Worm (Caenorhabditis elegans): ENCODE data around the gene srj-22.

The srj-22 gene

DNA sequence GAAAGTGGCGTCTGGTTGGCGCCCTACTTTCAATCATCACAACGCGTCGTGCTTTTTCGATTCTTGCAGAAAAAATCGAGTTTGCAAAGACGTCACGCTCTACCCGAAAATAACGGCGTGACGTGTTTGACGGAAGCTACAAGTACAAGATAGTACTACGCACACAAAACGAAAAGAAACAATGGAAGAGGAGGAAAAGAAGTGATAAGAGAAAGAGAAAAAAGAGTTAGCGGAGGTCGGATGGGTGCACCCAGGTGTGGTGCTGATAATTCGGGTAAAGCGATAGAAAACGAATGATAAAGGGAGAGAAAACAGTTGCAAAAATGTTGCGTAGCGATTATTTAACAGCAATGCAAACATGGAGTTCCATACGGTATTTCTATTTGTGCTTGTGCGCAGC is 16.9 kb downstream of the srj-22 start (continued):
- peak in 1 of 2 experiments; percentile 70 for TF ChIP-seq mdl-1 (tag; optimal IDR thresholded peaks at IDR 0.05)
- no peak for TF ChIP-seq aha-1 (tag; optimal IDR thresholded peaks at IDR 0.05)
- TF ChIP-seq ceh-82 (tag; optimal IDR thresholded peaks at IDR 0.05) = no peak
- peak in 1 of 2 experiments; percentile 7 for TF ChIP-seq lsy-2 (tag; optimal IDR thresholded peaks at IDR 0.05)
- no peak for TF ChIP-seq unc-30 (tag; optimal IDR thresholded peaks at IDR 0.05)
- no peak for TF ChIP-seq pag-3 (tag; optimal IDR thresholded peaks at IDR 0.05; ENCODE audit: borderline replicate concordance, insufficient read depth)
- TF ChIP-seq mep-1 (tag; optimal IDR thresholded peaks at IDR 0.05) = no peak
- TF ChIP-seq efl-3 (GFP tag; optimal IDR thresholded peaks at IDR 0.05) = no peak
- TF ChIP-seq ces-1 (GFP tag; optimal IDR thresholded peaks at IDR 0.05) = no peak
- TF ChIP-seq hpl-2 (GFP tag; optimal IDR thresholded peaks at IDR 0.05) = no peak
- no peak for TF ChIP-seq unc-98 (GFP tag; IDR thresholded peaks at IDR 0.05)

DNA sequence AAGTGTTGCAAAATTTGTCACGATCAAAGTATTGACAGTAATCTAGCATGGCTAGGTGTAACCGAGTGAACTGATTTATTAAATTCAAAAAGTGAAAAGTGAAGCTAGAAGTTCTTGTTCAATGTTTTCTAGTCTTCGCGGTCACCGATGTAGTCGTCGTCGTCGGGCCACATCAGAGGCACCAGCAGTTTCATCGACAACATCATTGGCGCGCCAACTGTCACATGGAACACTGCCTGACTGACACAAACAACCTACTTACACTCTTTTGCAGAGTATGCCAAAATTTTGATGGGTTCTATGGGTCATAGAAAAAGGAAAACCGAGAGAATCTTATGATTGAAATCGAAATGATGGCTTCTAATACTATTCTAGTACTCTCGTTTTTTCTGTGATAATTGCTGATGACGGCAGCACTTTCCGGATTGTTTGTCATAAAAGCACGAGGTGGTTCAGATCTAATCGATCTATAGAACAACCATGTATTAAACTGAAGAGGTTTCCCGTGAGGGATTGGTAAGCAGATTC is 18.1 kb downstream of the srj-22 start:
- TF ChIP-seq lin-35 (GFP tag; optimal IDR thresholded peaks at IDR 0.05) (peak in 1 of 2 experiments; percentile 31), efl-1 (optimal IDR thresholded peaks at IDR 0.05) (no peak), efl-1 (GFP tag; optimal IDR thresholded peaks at IDR 0.05 in 1 of 2) (peak in 1 of 2 experiments; percentile 63), nhr-20 (tag; optimal IDR thresholded peaks at IDR 0.05) (peak; percentile 12), nhr-71 (tag; optimal IDR thresholded peaks at IDR 0.05) (peak; percentile 30), unc-130 (tag; optimal IDR thresholded peaks at IDR 0.05) (peak; percentile 21), nhr-237 (tag; optimal IDR thresholded peaks at IDR 0.05) (no peak), ceh-82 (tag; optimal IDR thresholded peaks at IDR 0.05) (no peak), dpl-1 (GFP tag; optimal IDR thresholded peaks at IDR 0.05) (no peak), blmp-1 (tag; optimal IDR thresholded peaks at IDR 0.05) (peak; percentile 53), lin-14 (GFP tag; optimal IDR thresholded peaks at IDR 0.05) (peak; percentile 10), mdl-1 (tag; optimal IDR thresholded peaks at IDR 0.05) (peak in 1 of 2 experiments; percentile 26), nhr-85 (tag) (peak; percentile 62), lin-13 (GFP tag; optimal IDR thresholded peaks at IDR 0.05) (no peak)

- TF ChIP-seq unc-86 (tag; optimal IDR thresholded peaks at IDR 0.05) = peak; percentile 17
- peak; percentile 12 for TF ChIP-seq nhr-71 (tag; optimal IDR thresholded peaks at IDR 0.05)
- peak; percentile 44 for TF ChIP-seq tbx-2 (tag; optimal IDR thresholded peaks at IDR 0.05)
- no peak for TF ChIP-seq mdl-1 (tag; optimal IDR thresholded peaks at IDR 0.05)
- TF ChIP-seq swsn-7 (tag; optimal IDR thresholded peaks at IDR 0.05) = no peak
- peak; percentile 25 for TF ChIP-seq lin-14 (GFP tag; optimal IDR thresholded peaks at IDR 0.05)
- TF ChIP-seq C04F5.9 (tag; optimal IDR thresholded peaks at IDR 0.05) = no peak
Measured at ce11 chrV:10724472-10724871, 19.1 kb downstream of the srj-22 start.

- TF ChIP-seq xbp-1 (tag; optimal IDR thresholded peaks at IDR 0.05) = no peak
- TF ChIP-seq nhr-71 (tag; optimal IDR thresholded peaks at IDR 0.05) = peak; percentile 22
- no peak for TF ChIP-seq elt-2 (tag; optimal IDR thresholded peaks at IDR 0.05)
- TF ChIP-seq nhr-12 (tag; optimal IDR thresholded peaks at IDR 0.05) = no peak
- TF ChIP-seq nhr-237 (tag; optimal IDR thresholded peaks at IDR 0.05) = no peak
- TF ChIP-seq hlh-4 (tag; optimal IDR thresholded peaks at IDR 0.05) = peak; percentile 36
- TF ChIP-seq jun-1 (tag; optimal IDR thresholded peaks at IDR 0.05) = no peak
- no peak for TF ChIP-seq fos-1 (tag; optimal IDR thresholded peaks at IDR 0.05)
- TF ChIP-seq unc-86 (tag; optimal IDR thresholded peaks at IDR 0.05) = no peak
- no peak for TF ChIP-seq efl-1 (optimal IDR thresholded peaks at IDR 0.05)
- peak in 1 of 2 experiments; percentile 49 for TF ChIP-seq efl-1 (GFP tag; optimal IDR thresholded peaks at IDR 0.05 in 1 of 2)
- TF ChIP-seq aha-1 (tag; optimal IDR thresholded peaks at IDR 0.05) = no peak
- no peak for TF ChIP-seq blmp-1 (tag; optimal IDR thresholded peaks at IDR 0.05)
- TF ChIP-seq ceh-90 (tag; optimal IDR thresholded peaks at IDR 0.05) = no peak
- TF ChIP-seq mep-1 (tag; optimal IDR thresholded peaks at IDR 0.05) = no peak
- no peak for TF ChIP-seq mdl-1 (tag; optimal IDR thresholded peaks at IDR 0.05)
- no peak for TF ChIP-seq F16B12.6 (tag; optimal IDR thresholded peaks at IDR 0.05)
Measured at ce11 chrV:10723583-10723982, 20.0 kb downstream of the srj-22 start.

Data from whole organism, L1 larva.